Worm (Caenorhabditis elegans) whole organism, midembryonic: ENCODE data around the gene larp-1.

Source experiments
- T22C8.4 ChIP-seq: fragments of 200-800 bp; sonication (Bioruptor generic); IDR thresholded peaks from 2 replicates; pipeline ENCODE4 v1.3.6; 2022; ENCODE audit warnings: missing genetic modification characterization, missing compliant biosample characterization
- cog-1 ChIP-seq: sonication (generic microtip); optimal IDR thresholded peaks from 2 replicates; lab custom pipeline; 2016; ENCODE audit warnings: missing genetic modification characterization, missing compliant biosample characterization
- flt-1 ChIP-seq: fragments of 200-800 bp; sonication (Bioruptor generic); IDR thresholded peaks from 2 replicates; pipeline ENCODE4 v1.3.6; 2022; ENCODE audit warnings: missing genetic modification characterization, missing compliant biosample characterization
- klf-2 ChIP-seq: fragments of 200-800 bp; sonication (Bioruptor generic); conservative IDR thresholded peaks from 2 replicates; pipeline ENCODE4 v1.3.6; 2022; ENCODE audit warnings: missing genetic modification reagents, missing genetic modification characterization, missing compliant biosample characterization
- med-1 ChIP-seq: sonication (generic microtip); optimal IDR thresholded peaks from 2 replicates; lab custom pipeline; 2017; ENCODE audit warnings: missing genetic modification characterization, mild to moderate bottlenecking, missing compliant biosample characterization, antibody characterized with exemption, missing genetic modification reagents; ENCODE audit not compliant: insufficient read depth
- ref-1 ChIP-seq: fragments of 200-800 bp; sonication (Bioruptor generic); conservative IDR thresholded peaks from 2 replicates; pipeline ENCODE4 v1.3.6; 2022; ENCODE audit warnings: missing genetic modification reagents, missing genetic modification characterization, missing compliant biosample characterization
- tab-1 ChIP-seq: fragments of 200-800 bp; sonication (Bioruptor generic); IDR thresholded peaks from 2 replicates; pipeline ENCODE4 v1.3.6; 2022; ENCODE audit warnings: missing genetic modification characterization, missing compliant biosample characterization
- ztf-23 ChIP-seq: fragments of 200-800 bp; sonication (Bioruptor generic); IDR thresholded peaks from 2 replicates; pipeline ENCODE4 v1.3.6; 2022; ENCODE audit warnings: missing genetic modification reagents, missing genetic modification characterization, missing compliant biosample characterization
- ztf-29 ChIP-seq: fragments of 200-800 bp; sonication (Bioruptor generic); IDR thresholded peaks from 2 replicates; pipeline ENCODE4 v1.3.6; 2022; ENCODE audit warnings: missing genetic modification reagents, missing genetic modification characterization, missing compliant biosample characterization

ce11 chrIII:5008730-5009129, 8.7 kb downstream of the larp-1 start, which contains the start of gene R144.11:
- TF ChIP-seq klf-2 (no peak), cog-1 (tag; lab: Kevin White, UChicago) (no peak), ztf-23 (no peak), med-1 (no peak), T22C8.4 (no peak), flt-1 (GFP tag; lab: Robert Waterston, UW) (no peak), ztf-29 (GFP tag; lab: Robert Waterston, UW) (no peak), tab-1 (GFP tag; lab: Robert Waterston, UW) (no peak), ref-1 (GFP tag; lab: Robert Waterston, UW) (no peak)
